Worm (Caenorhabditis elegans) whole organism, L1 larva: ENCODE measurements around the gene let-805.

Experiments used
- C04F5.9 ChIP-seq: sonication (generic microtip); optimal IDR thresholded peaks from 2 replicates; lab custom pipeline; 2016; ENCODE audit warnings: missing genetic modification characterization, missing compliant biosample characterization
- aha-1 ChIP-seq: fragments of 150-350 bp; optimal IDR thresholded peaks from 2 replicates; lab custom pipeline; 2014; ENCODE audit warnings: missing biosample characterization, missing genetic modification characterization
- ces-1 ChIP-seq: fragments of 150-350 bp; optimal IDR thresholded peaks from 2 replicates; lab custom pipeline; 2014; ENCODE audit warnings: missing biosample characterization, missing genetic modification reagents, missing genetic modification characterization
- dpl-1 ChIP-seq, 3 experiments: fragments of 150-350 bp in 2 of 3; sonication (generic microtip) in 1 of 3; optimal IDR thresholded peaks; 2 replicates each; lab custom pipeline; 2014 to 2017; ENCODE audit warnings: missing biosample characterization in 3 of 3, missing genetic modification characterization in 3 of 3, missing genetic modification reagents in 3 of 3
- efl-1 ChIP-seq, 4 experiments: fragments of 150-350 bp; optimal IDR thresholded peaks in 3 of 4; peaks in 1 of 4; 1 replicate in 1 of 4; 2 replicates in 3 of 4; lab custom pipeline; 2014; ENCODE audit warnings: missing biosample characterization in 2 of 4, missing genetic modification characterization in 2 of 4, missing genetic modification reagents in 2 of 4
- egl-27 ChIP-seq, 2 experiments: fragments of 150-350 bp in 1 of 2; sonication (generic microtip); optimal IDR thresholded peaks; 3 replicates each; lab custom pipeline; 2017 to 2018; ENCODE audit warnings: missing biosample characterization in 2 of 2, missing genetic modification characterization in 2 of 2, missing genetic modification reagents in 2 of 2
- lin-15B ChIP-seq: fragments of 150-350 bp; sonication (generic microtip); optimal IDR thresholded peaks from 3 replicates; lab custom pipeline; 2014; ENCODE audit warnings: missing biosample characterization, missing genetic modification characterization
- lin-39 ChIP-seq: fragments of 150-350 bp; optimal IDR thresholded peaks from 2 replicates; lab custom pipeline; 2014; ENCODE audit warnings: missing biosample characterization, missing genetic modification reagents, missing genetic modification characterization
- mdl-1 ChIP-seq, 2 experiments: fragments of 150-350 bp; optimal IDR thresholded peaks; 2 replicates each; lab custom pipeline; 2014 to 2017; ENCODE audit warnings: missing biosample characterization in 2 of 2, missing genetic modification characterization in 2 of 2, inconsistent platforms in 1 of 2
- nhr-11 ChIP-seq: fragments of 150-350 bp; optimal IDR thresholded peaks from 2 replicates; lab custom pipeline; 2014; ENCODE audit warnings: missing biosample characterization, missing genetic modification characterization
- nhr-28 ChIP-seq: fragments of 150-350 bp; optimal IDR thresholded peaks from 2 replicates; lab custom pipeline; 2014; ENCODE audit warnings: missing biosample characterization, missing genetic modification characterization
- nhr-77 ChIP-seq: fragments of 150-350 bp; optimal IDR thresholded peaks from 2 replicates; lab custom pipeline; 2014; ENCODE audit warnings: missing biosample characterization, missing genetic modification characterization
- nhr-90 ChIP-seq: sonication (generic microtip); optimal IDR thresholded peaks from 2 replicates; lab custom pipeline; 2016; ENCODE audit warnings: mild to moderate bottlenecking, missing genetic modification characterization, missing compliant biosample characterization; ENCODE audit not compliant: poor library complexity

- no peak for TF ChIP-seq lin-39 (tag; lab: Kevin White, UChicago)
- no peak for TF ChIP-seq nhr-28
- TF ChIP-seq C04F5.9 (tag; lab: Kevin White, UChicago): no peak
- no peak for TF ChIP-seq ces-1 (GFP tag; lab: Kevin White, UChicago)
- TF ChIP-seq efl-1 (optimal IDR thresholded peaks at IDR 0.05; lab: Kevin White, UChicago): no peak
- no peak for TF ChIP-seq efl-1 (GFP tag; optimal IDR thresholded peaks at IDR 0.05 in 1 of 2; lab: Kevin White, UChicago)
- TF ChIP-seq lin-15B (tag; lab: Kevin White, UChicago): no peak
- TF ChIP-seq dpl-1 (GFP tag; optimal IDR thresholded peaks at IDR 0.05; lab: Kevin White, UChicago): no peak
- no peak for TF ChIP-seq aha-1
- TF ChIP-seq nhr-90 (tag; lab: Kevin White, UChicago): no peak
- no peak for TF ChIP-seq nhr-77 (tag; lab: Kevin White, UChicago)
- TF ChIP-seq egl-27 (tag; optimal IDR thresholded peaks at IDR 0.05; lab: Kevin White, UChicago): no peak
- TF ChIP-seq mdl-1 (tag; optimal IDR thresholded peaks at IDR 0.05; lab: Kevin White, UChicago): no peak
- TF ChIP-seq nhr-11 (tag; lab: Kevin White, UChicago): no peak
Observed at ce11 chrIII:2678017-2678416, 20.1 kb downstream of the let-805 start.
